Worm (Caenorhabditis elegans) whole organism, late embryonic: ENCODE data around the gene C06E4.5.
A peak's percentile ranks its signal among the peaks of the same experiment; 100 is the strongest.

ENCODE experiments used
- C08G9.2 ChIP-seq: sonication (generic microtip); optimal IDR thresholded peaks from 2 replicates; lab custom pipeline; 2016; ENCODE audit warnings: mild to moderate bottlenecking, missing genetic modification characterization, moderate library complexity, missing compliant biosample characterization
- C38D4.7 ChIP-seq: fragments of 200-800 bp; sonication (Bioruptor generic); optimal IDR thresholded peaks from 2 replicates; lab custom pipeline; 2018; ENCODE audit warnings: mild to moderate bottlenecking, missing genetic modification characterization, moderate library complexity, missing compliant biosample characterization
- F13H6.1 ChIP-seq: sonication (generic microtip); optimal IDR thresholded peaks from 2 replicates; lab custom pipeline; 2016; ENCODE audit warnings: missing genetic modification characterization, missing compliant biosample characterization
- T23F11.4 ChIP-seq: fragments of 200-800 bp; sonication (Bioruptor generic); optimal IDR thresholded peaks from 2 replicates; lab custom pipeline; 2018; ENCODE audit warnings: mild to moderate bottlenecking, missing genetic modification characterization, missing compliant biosample characterization
- ahr-1 ChIP-seq: sonication (generic microtip); optimal IDR thresholded peaks from 2 replicates; lab custom pipeline; 2016; ENCODE audit warnings: missing genetic modification characterization, missing compliant biosample characterization
- ceh-18 ChIP-seq: sonication (generic microtip); optimal IDR thresholded peaks from 2 replicates; lab custom pipeline; 2016; ENCODE audit warnings: missing genetic modification characterization, missing compliant biosample characterization
- ceh-2 ChIP-seq: sonication (generic microtip); optimal IDR thresholded peaks from 2 replicates; lab custom pipeline; 2016; ENCODE audit warnings: missing genotype, missing genetic modification characterization, missing compliant biosample characterization
- ceh-24 ChIP-seq: sonication (generic microtip); optimal IDR thresholded peaks from 2 replicates; lab custom pipeline; 2016; ENCODE audit warnings: mild to moderate bottlenecking, missing genetic modification characterization, missing compliant biosample characterization
- ceh-31 ChIP-seq: sonication (generic microtip); optimal IDR thresholded peaks from 2 replicates; lab custom pipeline; 2016; ENCODE audit warnings: missing genetic modification characterization, missing compliant biosample characterization
- ceh-34 ChIP-seq: sonication (generic microtip); optimal IDR thresholded peaks from 2 replicates; lab custom pipeline; 2016; ENCODE audit warnings: mild to moderate bottlenecking, missing genetic modification characterization, missing compliant biosample characterization
- ceh-45 ChIP-seq: fragments of 200-800 bp; sonication (Bioruptor generic); IDR thresholded peaks from 2 replicates; pipeline ENCODE4 v1.3.6; 2022; ENCODE audit warnings: missing genetic modification reagents, missing genetic modification characterization, missing compliant biosample characterization
- ceh-48 ChIP-seq: sonication (generic microtip); optimal IDR thresholded peaks from 2 replicates; lab custom pipeline; 2016; ENCODE audit warnings: missing genetic modification characterization, inconsistent platforms, missing compliant biosample characterization
- ceh-6 ChIP-seq: fragments of 200-800 bp; sonication (Bioruptor generic); optimal IDR thresholded peaks from 2 replicates; lab custom pipeline; 2018; ENCODE audit warnings: mild to moderate bottlenecking, missing genetic modification characterization, missing compliant biosample characterization
- dve-1 ChIP-seq: sonication (generic microtip); optimal IDR thresholded peaks from 2 replicates; lab custom pipeline; 2017; ENCODE audit warnings: antibody characterized with exemption, mild to moderate bottlenecking, missing genetic modification characterization, missing compliant biosample characterization
- elt-2 ChIP-seq: sonication (generic microtip); optimal IDR thresholded peaks from 2 replicates; lab custom pipeline; 2016; ENCODE audit warnings: missing genetic modification reagents, missing genetic modification characterization, missing compliant biosample characterization
- elt-4 ChIP-seq: sonication (generic microtip); optimal IDR thresholded peaks from 2 replicates; lab custom pipeline; 2016; ENCODE audit warnings: missing genetic modification characterization, missing compliant biosample characterization
- ets-4 ChIP-seq: sonication (generic microtip); optimal IDR thresholded peaks from 2 replicates; lab custom pipeline; 2016; ENCODE audit warnings: missing genetic modification characterization, missing compliant biosample characterization
- fax-1 ChIP-seq: sonication (generic microtip); optimal IDR thresholded peaks from 2 replicates; lab custom pipeline; 2016; ENCODE audit warnings: missing genotype, missing genetic modification characterization, missing compliant biosample characterization
- fkh-6 ChIP-seq: sonication (generic microtip); optimal IDR thresholded peaks from 2 replicates; lab custom pipeline; 2016; ENCODE audit warnings: missing genetic modification characterization, missing compliant biosample characterization
- gmeb-2 ChIP-seq: sonication (generic microtip); optimal IDR thresholded peaks from 2 replicates; lab custom pipeline; 2016; ENCODE audit warnings: missing genetic modification characterization, inconsistent platforms, missing compliant biosample characterization
- hlh-13 ChIP-seq: fragments of 200-800 bp; sonication (Bioruptor generic); optimal IDR thresholded peaks from 2 replicates; lab custom pipeline; 2018; ENCODE audit warnings: mild to moderate bottlenecking, missing genetic modification characterization, missing compliant biosample characterization
- hlh-8 ChIP-seq: sonication (generic microtip); optimal IDR thresholded peaks from 2 replicates; lab custom pipeline; 2016; ENCODE audit warnings: missing genotype, missing genetic modification characterization, missing compliant biosample characterization
- lin-11 ChIP-seq: fragments of 200-800 bp; sonication (Bioruptor generic); optimal IDR thresholded peaks from 2 replicates; lab custom pipeline; 2018; ENCODE audit warnings: mild to moderate bottlenecking, missing genetic modification characterization, missing compliant biosample characterization
- nfya-1 ChIP-seq: sonication (generic microtip); optimal IDR thresholded peaks from 2 replicates; lab custom pipeline; 2017; ENCODE audit warnings: missing genetic modification characterization, mild to moderate bottlenecking, missing compliant biosample characterization, antibody characterized with exemption, moderate library complexity
- nhr-232 ChIP-seq: sonication (generic microtip); optimal IDR thresholded peaks from 2 replicates; lab custom pipeline; 2016; ENCODE audit warnings: missing genetic modification characterization, missing compliant biosample characterization
- npax-4 ChIP-seq: sonication (generic microtip); optimal IDR thresholded peaks from 2 replicates; lab custom pipeline; 2016; ENCODE audit warnings: missing genetic modification characterization, missing compliant biosample characterization
- pax-1 ChIP-seq: fragments of 150-350 bp; optimal IDR thresholded peaks from 2 replicates; lab custom pipeline; 2014; ENCODE audit warnings: missing biosample characterization, missing genetic modification characterization
- pha-2 ChIP-seq: sonication (generic microtip); optimal IDR thresholded peaks from 2 replicates; lab custom pipeline; 2017; ENCODE audit warnings: mild to moderate bottlenecking, missing genetic modification characterization, missing compliant biosample characterization
- pha-4 ChIP-seq: fragments of 150-350 bp; optimal IDR thresholded peaks from 2 replicates; lab custom pipeline; 2018; ENCODE audit warnings: missing biosample characterization, missing genetic modification reagents, missing genetic modification characterization
- pqm-1 ChIP-seq: sonication (generic microtip); optimal IDR thresholded peaks from 2 replicates; lab custom pipeline; 2016; ENCODE audit warnings: missing genetic modification characterization, missing compliant biosample characterization
- pros-1 ChIP-seq: fragments of 150-350 bp; optimal IDR thresholded peaks from 2 replicates; lab custom pipeline; 2014; ENCODE audit warnings: missing biosample characterization, missing genetic modification reagents, missing genetic modification characterization
- rnt-1 ChIP-seq: sonication (generic microtip); optimal IDR thresholded peaks from 2 replicates; lab custom pipeline; 2016; ENCODE audit warnings: missing genetic modification characterization, missing compliant biosample characterization
- sox-2 ChIP-seq: fragments of 200-800 bp; sonication (Bioruptor generic); IDR thresholded peaks from 2 replicates; pipeline ENCODE4 v1.3.6; 2022; ENCODE audit warnings: missing genetic modification reagents, missing genetic modification characterization, missing compliant biosample characterization
- sox-4 ChIP-seq: sonication (generic microtip); optimal IDR thresholded peaks from 2 replicates; lab custom pipeline; 2017; ENCODE audit warnings: mild to moderate bottlenecking, missing genetic modification characterization, inconsistent platforms, missing compliant biosample characterization
- syd-9 ChIP-seq: sonication (generic microtip); optimal IDR thresholded peaks from 2 replicates; lab custom pipeline; 2016; ENCODE audit warnings: mild to moderate bottlenecking, missing genetic modification characterization, moderate library complexity, missing compliant biosample characterization
- tbx-2 ChIP-seq: sonication (generic microtip); optimal IDR thresholded peaks from 2 replicates; lab custom pipeline; 2016; ENCODE audit warnings: missing genetic modification characterization, missing compliant biosample characterization
- tbx-7 ChIP-seq: sonication (generic microtip); optimal IDR thresholded peaks from 2 replicates; lab custom pipeline; 2016; ENCODE audit warnings: missing genotype, missing genetic modification characterization, missing compliant biosample characterization
- ttx-3 ChIP-seq: sonication (generic microtip); optimal IDR thresholded peaks from 2 replicates; lab custom pipeline; 2016; ENCODE audit warnings: missing genetic modification reagents, missing genetic modification characterization, missing compliant biosample characterization
- unc-42 ChIP-seq: sonication (generic microtip); optimal IDR thresholded peaks from 2 replicates; lab custom pipeline; 2016; ENCODE audit warnings: missing genotype, missing genetic modification characterization, missing compliant biosample characterization
- unc-55 ChIP-seq: sonication (generic microtip); optimal IDR thresholded peaks from 2 replicates; lab custom pipeline; 2017; ENCODE audit warnings: missing biosample characterization, missing genetic modification reagents, missing genetic modification characterization
- zip-5 ChIP-seq: sonication (generic microtip); optimal IDR thresholded peaks from 2 replicates; lab custom pipeline; 2016; ENCODE audit warnings: missing genetic modification characterization, missing compliant biosample characterization
- ztf-16 ChIP-seq: sonication (generic microtip); optimal IDR thresholded peaks from 2 replicates; lab custom pipeline; 2017; ENCODE audit warnings: missing genetic modification characterization, missing compliant biosample characterization

The C06E4.5 gene

ce11 chrIV:7230198-7230597 lies 24.6 kb upstream of the C06E4.5 start, which contains the start of gene cap-1 (continued):
- TF ChIP-seq ceh-31 = peak; percentile 90
- TF ChIP-seq F13H6.1 (tag; lab: Kevin White, UChicago) = no peak
- no peak for TF ChIP-seq pax-1 (tag; lab: Kevin White, UChicago)
- no peak for TF ChIP-seq fkh-6 (tag; lab: Kevin White, UChicago)
- TF ChIP-seq pha-2 (tag; lab: Kevin White, UChicago) = no peak
- TF ChIP-seq ahr-1 (tag; lab: Kevin White, UChicago) = no peak
- peak; percentile 32 for TF ChIP-seq zip-5
- no peak for TF ChIP-seq pha-4
- TF ChIP-seq ceh-18 (tag; lab: Kevin White, UChicago) = peak; percentile 21
- TF ChIP-seq fax-1 = peak; percentile 63
- TF ChIP-seq ceh-6 (GFP tag; lab: Kevin White, UChicago) = no peak
- no peak for TF ChIP-seq sox-4
- TF ChIP-seq tbx-7 = no peak
- no peak for TF ChIP-seq ceh-45
- peak; percentile 37 for TF ChIP-seq unc-42 (tag; lab: Kevin White, UChicago)
- TF ChIP-seq sox-2 (GFP tag; lab: Robert Waterston, UW) = no peak
- peak; percentile 43 for TF ChIP-seq elt-2 (tag; lab: Kevin White, UChicago)
- TF ChIP-seq dve-1 = no peak
- peak; percentile 54 for TF ChIP-seq ets-4 (tag; lab: Kevin White, UChicago)
- TF ChIP-seq T23F11.4 (GFP tag; lab: Kevin White, UChicago) = no peak
- TF ChIP-seq elt-4 (tag; lab: Kevin White, UChicago) = no peak
- TF ChIP-seq syd-9 = no peak
- TF ChIP-seq C08G9.2 (tag; lab: Kevin White, UChicago) = peak; percentile 40
- TF ChIP-seq ceh-24 = no peak
- peak; percentile 5 for TF ChIP-seq nfya-1 (tag; lab: Kevin White, UChicago)
- TF ChIP-seq C38D4.7 (GFP tag; lab: Kevin White, UChicago) = no peak
- TF ChIP-seq hlh-8 (tag; lab: Kevin White, UChicago) = peak; percentile 39
- TF ChIP-seq pqm-1 = peak; percentile 2
- peak; percentile 79 for TF ChIP-seq tbx-2 (tag; lab: Kevin White, UChicago)
- TF ChIP-seq ceh-48 (tag; lab: Kevin White, UChicago) = peak; percentile 95
- TF ChIP-seq ceh-34 = peak; percentile 61
- TF ChIP-seq nhr-232 (tag; lab: Kevin White, UChicago) = no peak
- peak; percentile 46 for TF ChIP-seq ceh-2 (tag; lab: Kevin White, UChicago)
- no peak for TF ChIP-seq hlh-13 (GFP tag; lab: Kevin White, UChicago)
- no peak for TF ChIP-seq unc-55
- no peak for TF ChIP-seq ztf-16 (tag; lab: Kevin White, UChicago)
- TF ChIP-seq ttx-3 (tag; lab: Kevin White, UChicago) = no peak

DNA sequence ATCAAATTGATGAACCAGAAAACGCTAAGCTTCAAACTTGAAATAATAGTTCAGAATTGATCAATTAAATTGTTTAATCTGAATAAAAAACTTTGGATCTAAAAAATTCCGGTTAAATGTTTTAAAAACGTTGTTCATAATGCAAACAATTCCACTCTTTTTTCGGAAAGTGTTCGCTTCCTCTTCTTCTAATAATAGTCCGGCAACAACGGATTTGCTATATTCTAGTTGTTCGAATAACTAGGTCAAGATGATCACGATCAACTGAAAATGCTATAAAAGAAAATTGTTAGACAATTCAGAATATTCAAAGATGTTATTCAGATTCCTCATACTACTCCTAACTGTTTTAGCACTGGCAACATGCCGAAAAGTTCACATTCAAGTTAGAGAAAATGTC lies 23.9 kb upstream of the C06E4.5 start, which contains the start of gene D2024.4:
TSS of gene D2024.4 (plus strand) at position 301 of the 400 bp plus-strand sequence.
- no peak for TF ChIP-seq pros-1 (tag; lab: Kevin White, UChicago)
- no peak for TF ChIP-seq gmeb-2 (tag; lab: Kevin White, UChicago)

DNA sequence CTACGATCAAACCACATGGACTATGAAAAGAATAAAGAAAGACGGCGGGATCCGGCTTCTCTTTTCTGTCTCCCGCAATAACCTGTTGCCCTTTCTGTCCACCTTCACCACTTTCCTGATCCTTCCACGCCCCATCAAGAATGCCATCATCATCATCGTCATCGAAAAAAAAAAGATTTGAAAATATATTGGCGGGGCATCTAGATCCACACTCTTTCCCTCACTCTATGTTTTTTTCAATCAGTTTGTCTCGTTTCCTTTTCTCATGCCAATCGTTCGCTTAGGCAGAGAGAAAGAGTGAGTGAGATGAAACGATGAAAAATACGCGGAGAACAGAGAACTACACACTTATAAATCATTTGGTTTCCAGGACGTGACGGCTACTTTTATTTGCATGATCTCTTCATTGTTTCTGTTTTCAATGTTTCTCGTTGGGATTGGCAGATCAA lies 21.2 kb upstream of the C06E4.5 start:
- no peak for TF ChIP-seq lin-11 (tag; lab: Kevin White, UChicago)
- TF ChIP-seq unc-55 = no peak
- TF ChIP-seq tbx-2 (tag; lab: Kevin White, UChicago) = no peak
- no peak for TF ChIP-seq ceh-18 (tag; lab: Kevin White, UChicago)
- no peak for TF ChIP-seq hlh-13 (GFP tag; lab: Kevin White, UChicago)
- no peak for TF ChIP-seq syd-9
- TF ChIP-seq npax-4 (tag; lab: Kevin White, UChicago) = no peak
- no peak for TF ChIP-seq rnt-1 (tag; lab: Kevin White, UChicago)
